Fruit fly (Drosophila melanogaster): ENCODE data around the gene Nup153.

DNA sequence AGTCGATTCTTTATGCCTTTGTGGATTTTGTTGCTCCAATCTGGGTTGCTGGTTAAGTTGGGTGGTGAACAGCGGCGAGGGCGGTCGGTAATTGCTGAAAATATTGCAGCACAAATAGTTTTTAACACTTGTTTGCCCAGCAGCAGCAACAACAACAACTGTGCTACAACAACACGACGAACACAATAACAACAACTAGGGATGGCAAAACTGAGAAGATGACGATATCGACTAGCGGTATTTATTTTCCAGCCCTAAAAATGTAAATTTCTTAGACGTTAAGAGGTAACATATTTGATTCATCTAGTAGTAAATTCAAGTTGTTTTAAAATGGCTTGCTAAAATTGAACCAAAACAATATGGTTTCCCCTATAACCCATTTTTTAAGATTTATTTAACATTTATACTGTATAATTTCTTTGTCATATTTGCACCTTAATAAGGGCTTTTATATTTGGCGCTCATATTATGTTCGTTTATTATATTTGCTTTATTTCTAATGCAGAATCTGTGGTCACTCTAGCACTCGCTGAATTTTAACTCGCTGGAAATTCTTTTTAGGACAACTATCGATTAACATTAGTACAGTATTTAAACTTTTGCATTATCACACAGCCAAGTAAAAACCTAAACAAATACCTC, 584 bp upstream of the Nup153 start:
- TF ChIP-seq h (optimal IDR thresholded peaks at IDR 0.05), result no peak
- no peak for TF ChIP-seq ttk (optimal IDR thresholded peaks at IDR 0.05)
- no peak for TF ChIP-seq psq (optimal IDR thresholded peaks at IDR 0.05)
- TF ChIP-seq Myc (optimal IDR thresholded peaks at IDR 0.05), result no peak
- TF ChIP-seq Sin3A (optimal IDR thresholded peaks at IDR 0.05), result no peak
- TF ChIP-seq insv (optimal IDR thresholded peaks at IDR 0.05), result no peak
